Fruit fly (Drosophila melanogaster) whole organism, embryonic: ENCODE results near the gene Mettl5.
A peak's percentile ranks its signal among the peaks of the same experiment; 100 is the strongest.

Experiments used
- Asciz ChIP-seq: fragments of 200-800 bp; sonication (Bioruptor generic); optimal IDR thresholded peaks from 2 replicates; lab custom pipeline; 2017; ENCODE audit warnings: missing biosample characterization, mild to moderate bottlenecking, missing genetic modification characterization, missing genetic modification reagents
- Atf3 ChIP-seq: fragments of 200-800 bp; sonication (Bioruptor generic); optimal IDR thresholded peaks from 3 replicates; lab custom pipeline; 2016; ENCODE audit warnings: missing biosample characterization, missing genetic modification characterization
- B-H2 ChIP-seq: fragments of 200-800 bp; sonication (Bioruptor generic); optimal IDR thresholded peaks from 2 replicates; lab custom pipeline; 2018; ENCODE audit warnings: missing biosample characterization, mild to moderate bottlenecking, missing genetic modification characterization
- CG10462 ChIP-seq: fragments of 200-800 bp; sonication (Bioruptor generic); optimal IDR thresholded peaks from 2 replicates; lab custom pipeline; 2016; ENCODE audit warnings: missing biosample characterization, missing genetic modification characterization
- CG10959 ChIP-seq: fragments of 200-800 bp; sonication (Bioruptor generic); IDR thresholded peaks from 2 replicates; pipeline ENCODE4 v1.3.6; 2022; ENCODE audit warnings: missing biosample characterization, missing genetic modification characterization
- CG11696 ChIP-seq: fragments of 200-800 bp; sonication (Bioruptor generic); IDR thresholded peaks from 2 replicates; pipeline ENCODE4 v1.3.6; 2022; ENCODE audit warnings: missing biosample characterization, missing genetic modification characterization
- CG12071 ChIP-seq: fragments of 200-800 bp; sonication (Bioruptor generic); optimal IDR thresholded peaks from 3 replicates; lab custom pipeline; 2018; ENCODE audit warnings: missing biosample characterization, mild to moderate bottlenecking, missing genetic modification characterization
- CG1233 ChIP-seq: fragments of 200-800 bp; sonication (Bioruptor generic); optimal IDR thresholded peaks from 4 replicates; lab custom pipeline; 2018; ENCODE audit warnings: missing biosample characterization, mild to moderate bottlenecking, missing genetic modification characterization
- CG12769 ChIP-seq: fragments of 200-800 bp; sonication (Bioruptor generic); optimal IDR thresholded peaks from 2 replicates; lab custom pipeline; 2019; ENCODE audit warnings: missing biosample characterization, mild to moderate bottlenecking, missing genetic modification characterization, moderate library complexity
- CG14441 ChIP-seq: fragments of 200-800 bp; sonication (Bioruptor generic); IDR thresholded peaks from 2 replicates; pipeline ENCODE4 v1.3.6; 2022; ENCODE audit warnings: missing biosample characterization, missing genetic modification characterization
- CG14667 ChIP-seq: fragments of 200-800 bp; sonication (Bioruptor generic); IDR thresholded peaks from 2 replicates; pipeline ENCODE4 v1.3.6; 2022; ENCODE audit warnings: missing biosample characterization, missing genetic modification characterization
- CG15514 ChIP-seq: fragments of 200-800 bp; sonication (Bioruptor generic); optimal IDR thresholded peaks from 3 replicates; lab custom pipeline; 2017; ENCODE audit warnings: missing biosample characterization, missing genetic modification characterization, mild to moderate bottlenecking, moderate library complexity, missing genetic modification reagents
- CG16779 ChIP-seq: fragments of 200-800 bp; sonication (Bioruptor generic); IDR thresholded peaks from 2 replicates; pipeline ENCODE4 v1.3.6; 2022; ENCODE audit warnings: missing biosample characterization, missing genetic modification characterization
- CG30431 ChIP-seq: fragments of 200-800 bp; sonication (Bioruptor generic); optimal IDR thresholded peaks from 2 replicates; lab custom pipeline; 2017; ENCODE audit warnings: missing biosample characterization, missing genetic modification characterization
- CG31441 ChIP-seq: fragments of 200-800 bp; sonication (Bioruptor generic); IDR thresholded peaks from 2 replicates; pipeline ENCODE4 v1.3.6; 2022; ENCODE audit warnings: missing biosample characterization, missing genetic modification characterization
- CG43689 ChIP-seq: fragments of 200-800 bp; sonication (Bioruptor generic); IDR thresholded peaks from 2 replicates; pipeline ENCODE4 v1.3.6; 2022; ENCODE audit warnings: missing biosample characterization, missing genetic modification characterization
- CG8765 ChIP-seq: fragments of 200-800 bp; sonication (Bioruptor generic); IDR thresholded peaks from 2 replicates; pipeline ENCODE4 v1.3.6; 2022; ENCODE audit warnings: missing biosample characterization, missing genetic modification characterization
- Camta ChIP-seq: fragments of 200-800 bp; sonication (Bioruptor generic); optimal IDR thresholded peaks from 2 replicates; lab custom pipeline; 2016; ENCODE audit warnings: missing biosample characterization, missing genetic modification characterization
- Dfd ChIP-seq, 2 experiments: fragments of >200 bp; optimal IDR thresholded peaks; 2 replicates each; lab custom pipeline; 2017; ENCODE audit warnings: missing biosample characterization in 2 of 2, missing genetic modification characterization in 2 of 2
- Fer1 ChIP-seq: fragments of 200-800 bp; sonication (Bioruptor generic); optimal IDR thresholded peaks from 2 replicates; lab custom pipeline; 2017; ENCODE audit warnings: missing biosample characterization, mild to moderate bottlenecking, missing genetic modification characterization
- Gsc ChIP-seq: fragments of 200-800 bp; sonication (Bioruptor generic); IDR thresholded peaks from 2 replicates; pipeline ENCODE4 v1.3.6; 2022; ENCODE audit warnings: missing biosample characterization, missing genetic modification characterization
- Hand ChIP-seq: fragments of 200-800 bp; sonication (Bioruptor generic); optimal IDR thresholded peaks from 2 replicates; lab custom pipeline; 2017; ENCODE audit warnings: mild to moderate bottlenecking, missing biosample characterization, missing genetic modification reagents, missing genetic modification characterization
- Hr51 ChIP-seq, 2 experiments: fragments of 200-800 bp; sonication (Bioruptor generic); optimal IDR thresholded peaks; 2 replicates in 1 of 2; 3 replicates in 1 of 2; lab custom pipeline; 2016 to 2018; ENCODE audit warnings: missing biosample characterization in 2 of 2, missing genetic modification characterization in 2 of 2, mild to moderate bottlenecking in 1 of 2, moderate library complexity in 1 of 2
- Jarid2 ChIP-seq: fragments of 200-800 bp; sonication (Bioruptor generic); optimal IDR thresholded peaks from 3 replicates; lab custom pipeline; 2017; ENCODE audit warnings: mild to moderate bottlenecking, missing biosample characterization, missing genetic modification reagents, missing genetic modification characterization
- Lhr ChIP-seq: fragments of 200-800 bp; sonication (Bioruptor generic); optimal IDR thresholded peaks from 3 replicates; lab custom pipeline; 2017; ENCODE audit warnings: mild to moderate bottlenecking, missing biosample characterization, missing genetic modification reagents, missing genetic modification characterization
- Lpt ChIP-seq: fragments of >200 bp; optimal IDR thresholded peaks from 2 replicates; lab custom pipeline; 2018; ENCODE audit warnings: missing biosample characterization, missing genetic modification characterization
- Med ChIP-seq: fragments of 200-800 bp; sonication (Bioruptor generic); peaks from one replicate; lab custom pipeline; 2016; ENCODE audit warnings: missing biosample characterization, missing genetic modification characterization, mild to moderate bottlenecking, inconsistent platforms, moderate library complexity
- NC2α ChIP-seq: fragments of 200-800 bp; sonication (Bioruptor generic); optimal IDR thresholded peaks from 2 replicates; lab custom pipeline; 2016; ENCODE audit warnings: missing biosample characterization, missing genetic modification characterization
- NK7.1 ChIP-seq: fragments of 200-800 bp; sonication (Bioruptor generic); optimal IDR thresholded peaks from 3 replicates; lab custom pipeline; 2016; ENCODE audit warnings: missing biosample characterization, missing genetic modification characterization
- Neu2 ChIP-seq: fragments of 200-800 bp; sonication (Bioruptor generic); optimal IDR thresholded peaks from 3 replicates; lab custom pipeline; 2016; ENCODE audit warnings: missing biosample characterization, missing genetic modification characterization, borderline replicate concordance
- Sin3A ChIP-seq: fragments of >200 bp; optimal IDR thresholded peaks from 2 replicates; lab custom pipeline; 2018
- Vsx1 ChIP-seq: fragments of 200-800 bp; sonication (Bioruptor generic); optimal IDR thresholded peaks from 2 replicates; lab custom pipeline; 2017; ENCODE audit warnings: missing biosample characterization, mild to moderate bottlenecking, missing genetic modification characterization, missing genetic modification reagents
- bigmax ChIP-seq: fragments of 200-800 bp; sonication (Bioruptor generic); optimal IDR thresholded peaks from 2 replicates; lab custom pipeline; 2018; ENCODE audit warnings: missing biosample characterization, mild to moderate bottlenecking, missing genetic modification characterization
- cas ChIP-seq: fragments of 200-800 bp; sonication (Bioruptor generic); IDR thresholded peaks from 2 replicates; pipeline ENCODE4 v1.3.6; 2022; ENCODE audit warnings: missing biosample characterization, missing genetic modification characterization
- chn ChIP-seq: fragments of 200-800 bp; sonication (Bioruptor generic); optimal IDR thresholded peaks from 2 replicates; lab custom pipeline; 2016; ENCODE audit warnings: missing biosample characterization, missing genetic modification characterization
- ci ChIP-seq: fragments of 200-800 bp; sonication (Bioruptor generic); IDR thresholded peaks from 3 replicates; pipeline ENCODE4 v1.3.6; 2022; ENCODE audit warnings: missing biosample characterization, missing genetic modification characterization
- gsb-n ChIP-seq: fragments of 200-800 bp; sonication (Bioruptor generic); optimal IDR thresholded peaks from 3 replicates; lab custom pipeline; 2018; ENCODE audit warnings: missing biosample characterization, mild to moderate bottlenecking, missing genetic modification characterization
- hb ChIP-seq: fragments of 200-800 bp; sonication (Bioruptor generic); IDR thresholded peaks from 3 replicates; pipeline ENCODE4 v1.3.6; 2022; ENCODE audit warnings: missing biosample characterization, missing genetic modification characterization; ENCODE audit not compliant: partially characterized antibody
- hbn ChIP-seq: fragments of 200-800 bp; sonication (Bioruptor generic); IDR thresholded peaks from 2 replicates; pipeline ENCODE4 v1.3.6; 2022; ENCODE audit warnings: missing biosample characterization, missing genetic modification characterization; ENCODE audit not compliant: partially characterized antibody
- insv ChIP-seq, 2 experiments: fragments of 200-800 bp; sonication (Bioruptor generic); optimal IDR thresholded peaks; 3 replicates each; lab custom pipeline; 2016 to 2018; ENCODE audit warnings: missing biosample characterization in 2 of 2, missing genetic modification characterization in 2 of 2
- lov ChIP-seq, 2 experiments: fragments of 200-800 bp in 1 of 2; fragments of >200 bp in 1 of 2; sonication (Bioruptor generic) in 1 of 2; IDR thresholded peaks in 1 of 2; optimal IDR thresholded peaks in 1 of 2; 2 replicates in 1 of 2; 3 replicates in 1 of 2; pipeline versions ENCODE4 v1.3.6 to Lab custom; 2017 to 2022; ENCODE audit warnings: missing biosample characterization in 1 of 2, missing genetic modification characterization in 1 of 2
- ranshi ChIP-seq: fragments of 200-800 bp; sonication (Bioruptor generic); IDR thresholded peaks from 2 replicates; pipeline ENCODE4 v1.3.6; 2022; ENCODE audit warnings: missing biosample characterization, missing genetic modification characterization
- rib ChIP-seq: fragments of 200-800 bp; sonication (Bioruptor generic); IDR thresholded peaks from 2 replicates; pipeline ENCODE4 v1.3.6; 2022; ENCODE audit warnings: missing biosample characterization, missing genetic modification characterization
- shn ChIP-seq: fragments of 200-800 bp; sonication (Bioruptor generic); optimal IDR thresholded peaks from 3 replicates; lab custom pipeline; 2016; ENCODE audit warnings: missing biosample characterization, missing genetic modification characterization
- sima ChIP-seq: fragments of 200-800 bp; sonication (Bioruptor generic); optimal IDR thresholded peaks from 2 replicates; lab custom pipeline; 2016; ENCODE audit warnings: missing biosample characterization, missing genetic modification characterization
- slp2 ChIP-seq: fragments of 200-800 bp; sonication (Bioruptor generic); optimal IDR thresholded peaks from 2 replicates; lab custom pipeline; 2016; ENCODE audit warnings: missing biosample characterization, missing genetic modification characterization
- sna ChIP-seq: fragments of 200-800 bp; sonication (Bioruptor generic); IDR thresholded peaks from 2 replicates; pipeline ENCODE4 v1.3.6; 2022; ENCODE audit warnings: missing biosample characterization, missing genetic modification characterization; ENCODE audit not compliant: partially characterized antibody
- sqz ChIP-seq: fragments of 200-800 bp; sonication (Bioruptor generic); optimal IDR thresholded peaks from 3 replicates; lab custom pipeline; 2018; ENCODE audit warnings: missing biosample characterization, mild to moderate bottlenecking, missing genetic modification characterization
- sr ChIP-seq: fragments of 200-800 bp; sonication (Bioruptor generic); IDR thresholded peaks from 3 replicates; pipeline ENCODE4 v1.3.6; 2022; ENCODE audit warnings: missing biosample characterization, missing genetic modification characterization
- stwl ChIP-seq: fragments of 200-800 bp; sonication (Bioruptor generic); optimal IDR thresholded peaks from 3 replicates; lab custom pipeline; 2018; ENCODE audit warnings: missing biosample characterization, mild to moderate bottlenecking, missing genetic modification characterization, moderate library complexity

The Mettl5 gene

DNA sequence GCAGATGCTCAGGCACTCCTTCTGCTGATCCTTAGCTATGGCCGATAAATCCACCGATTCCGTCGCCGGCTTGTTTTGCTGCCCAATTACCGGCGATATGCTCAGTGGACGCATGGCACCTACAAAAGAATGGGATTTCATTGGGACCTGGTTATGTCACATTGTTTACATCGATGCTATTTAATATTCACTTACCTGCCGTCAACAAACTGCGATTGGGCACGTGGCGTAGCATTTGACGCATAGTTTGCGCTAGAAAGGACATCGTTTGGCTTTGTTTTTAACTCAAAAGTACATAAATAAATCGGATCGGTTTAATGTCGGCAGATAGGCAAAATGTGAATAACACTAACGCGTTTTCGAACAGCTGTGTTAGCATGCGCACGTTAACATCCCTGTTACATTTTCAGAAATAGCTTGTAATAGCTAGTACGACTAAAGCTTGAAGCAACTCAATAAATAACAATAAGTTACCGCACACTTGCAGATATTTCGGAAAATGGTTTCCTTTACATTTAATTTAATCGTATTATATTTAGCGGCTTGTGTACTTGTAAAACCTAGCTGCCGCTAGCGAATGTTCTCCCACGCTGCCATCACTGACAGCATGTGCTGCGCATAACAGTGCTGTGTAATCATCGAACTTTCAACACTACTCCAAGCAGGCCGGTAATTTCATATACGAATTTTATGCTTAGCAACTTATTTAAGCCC is 8.7 kb upstream of the Mettl5 start, which contains the start of the genes mRpL21 and rept:
Gene mRpL21, minus strand, starts transcription at position 347 of the 714 bp plus-strand sequence.
Gene rept, plus strand, starts transcription at position 626 of the 714 bp plus-strand sequence.
- TF ChIP-seq NC2α (GFP tag; lab: Kevin White, UChicago) (peak; percentile 2), B-H2 (GFP tag; lab: Kevin White, UChicago) (peak; percentile 54), CG30431 (GFP tag; lab: Kevin White, UChicago) (no peak), Neu2 (GFP tag; lab: Kevin White, UChicago) (no peak), CG43689 (GFP tag; lab: Robert Waterston, UW) (no peak), Hand (no peak), sqz (GFP tag; lab: Kevin White, UChicago) (no peak), Lhr (GFP tag; lab: Kevin White, UChicago) (no peak), Med (GFP tag; lab: Kevin White, UChicago) (peak; percentile 96), bigmax (GFP tag; lab: Kevin White, UChicago) (no peak), CG14667 (GFP tag; lab: Robert Waterston, UW) (no peak), CG12769 (tag; lab: Kevin White, UChicago) (peak; percentile 68), CG8765 (no peak), CG1233 (peak; percentile 36), rib (GFP tag; lab: Robert Waterston, UW) (no peak), slp2 (GFP tag; lab: Kevin White, UChicago) (no peak), lov (optimal IDR thresholded peaks at IDR 0.05; lab: Kevin White, UChicago) (no peak), lov (GFP tag; IDR thresholded peaks at IDR 0.05; lab: Robert Waterston, UW) (no peak), Sin3A (peak; percentile 83), cas (GFP tag; lab: Robert Waterston, UW) (no peak), ranshi (GFP tag; lab: Robert Waterston, UW) (no peak), Dfd (GFP tag; optimal IDR thresholded peaks at IDR 0.05; lab: Kevin White, UChicago) (no peak), Asciz (GFP tag; lab: Kevin White, UChicago) (no peak), Gsc (GFP tag; lab: Robert Waterston, UW) (no peak), stwl (tag; lab: Kevin White, UChicago) (peak; percentile 34), sna (GFP tag; lab: Robert Waterston, UW) (no peak), Hr51 (GFP tag; optimal IDR thresholded peaks at IDR 0.05; lab: Kevin White, UChicago) (peak; percentile 29 to 70), CG11696 (no peak), hbn (GFP tag; lab: Robert Waterston, UW) (no peak), chn (GFP tag; lab: Kevin White, UChicago) (peak; percentile 48), CG10462 (peak; percentile 53), insv (GFP tag; optimal IDR thresholded peaks at IDR 0.05; lab: Kevin White, UChicago) (peak in 1 of 2 experiments; percentile 50), sima (GFP tag; lab: Kevin White, UChicago) (no peak), Atf3 (GFP tag; lab: Kevin White, UChicago) (no peak), NK7.1 (peak; percentile 15), ci (GFP tag; lab: Robert Waterston, UW) (peak; percentile 47; the same call in 1 of the 3 replicates), gsb-n (tag; lab: Kevin White, UChicago) (no peak), sr (GFP tag; lab: Robert Waterston, UW) (0 out of 3 replicates have a peak, but pooled peaks have one; percentile 8), shn (GFP tag; lab: Kevin White, UChicago) (peak; percentile 57), CG12071 (GFP tag; lab: Kevin White, UChicago) (no peak), Vsx1 (no peak), Jarid2 (GFP tag; lab: Kevin White, UChicago) (no peak), Lpt (GFP tag; lab: Kevin White, UChicago) (no peak), CG31441 (GFP tag; lab: Robert Waterston, UW) (no peak), Camta (peak; percentile 37), CG14441 (peak; percentile 24; the same call in 1 of the 2 replicates), CG15514 (GFP tag; lab: Kevin White, UChicago) (peak; percentile 50), CG10959 (GFP tag; lab: Robert Waterston, UW) (no peak), CG16779 (GFP tag; lab: Robert Waterston, UW) (peak; percentile 41; the same call in 1 of the 2 replicates), Fer1 (GFP tag; lab: Kevin White, UChicago) (peak; percentile 77), hb (no peak)
